Fruit fly (Drosophila melanogaster): Measurements from ENCODE around the gene CG13895.

Gene CG13895

DNA sequence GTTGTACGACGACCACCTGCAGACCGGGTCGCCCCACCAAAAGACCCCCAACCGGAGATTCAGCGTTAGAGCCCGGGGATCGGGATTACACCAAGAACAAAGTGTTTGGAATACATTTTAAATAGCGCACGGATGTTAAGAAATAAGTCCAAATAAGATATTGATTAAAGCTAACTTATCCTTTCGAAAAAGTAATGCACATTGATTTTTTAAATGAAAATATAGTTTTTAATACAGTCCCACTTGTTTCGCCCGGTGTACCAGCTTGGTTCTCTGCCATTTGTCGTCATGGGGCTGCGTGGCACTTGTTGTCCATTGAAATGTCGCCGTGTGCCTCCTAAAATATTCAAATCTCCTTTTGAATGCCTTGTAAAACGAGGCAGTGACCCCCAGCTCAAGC is 13.0 kb upstream of the CG13895 start (continued):
- TF ChIP-seq prd (optimal IDR thresholded peaks at IDR 0.05) (no peak), prd (GFP tag; IDR thresholded peaks at IDR 0.05) (peak; percentile 33; the same call in 1 of the 3 replicates), CG2712 (tag; optimal IDR thresholded peaks at IDR 0.05) (peak; percentile 55), CG2678 (tag; optimal IDR thresholded peaks at IDR 0.05) (peak; percentile 26), Chrac-16 (GFP tag; optimal IDR thresholded peaks at IDR 0.05) (peak; percentile 6), Drgx (GFP tag; IDR thresholded peaks at IDR 0.05) (peak; percentile 80), chn (GFP tag; optimal IDR thresholded peaks at IDR 0.05) (no peak), fd96Cb (tag; optimal IDR thresholded peaks at IDR 0.05) (peak; percentile 26), CG13775 (GFP tag; optimal IDR thresholded peaks at IDR 0.05) (peak; percentile 13), bigmax (GFP tag; optimal IDR thresholded peaks at IDR 0.05) (no peak), slp2 (GFP tag; optimal IDR thresholded peaks at IDR 0.05) (peak; percentile 19), gsb-n (tag; optimal IDR thresholded peaks at IDR 0.05) (peak; percentile 44), Camta (GFP tag; optimal IDR thresholded peaks at IDR 0.05) (peak; percentile 45), CG33213 (GFP tag; optimal IDR thresholded peaks at IDR 0.05) (no peak), CG17385 (GFP tag; optimal IDR thresholded peaks at IDR 0.05) (peak; percentile 4), CG7556 (GFP tag; optimal IDR thresholded peaks at IDR 0.05) (peak; percentile 51), CG14710 (tag; optimal IDR thresholded peaks at IDR 0.05) (peak; percentile 29), gt (GFP tag; IDR thresholded peaks at IDR 0.05) (no peak), CG30403 (GFP tag; optimal IDR thresholded peaks at IDR 0.05) (peak; percentile 6), CG8924 (tag; optimal IDR thresholded peaks at IDR 0.05) (no peak), twi (tag; optimal IDR thresholded peaks at IDR 0.05) (no peak), nmo (GFP tag; optimal IDR thresholded peaks at IDR 0.05) (peak; percentile 38), sob (GFP tag; IDR thresholded peaks at IDR 0.05) (no peak), H2.0 (GFP tag; IDR thresholded peaks at IDR 0.05) (no peak), chif (GFP tag; optimal IDR thresholded peaks at IDR 0.05) (peak in 1 of 2 experiments; percentile 35), Six4 (GFP tag; optimal IDR thresholded peaks at IDR 0.05) (peak; percentile 10), zfh1 (GFP tag; IDR thresholded peaks at IDR 0.05) (peak; percentile 49; the same call in 2 of the 3 replicates), Ptx1 (GFP tag; IDR thresholded peaks at IDR 0.05) (peak; percentile 31; the same call in 1 of the 2 replicates), dysf (GFP tag; IDR thresholded peaks at IDR 0.05) (peak; percentile 29; the same call in 1 of the 3 replicates), Trl (optimal IDR thresholded peaks at IDR 0.05) (no peak), Trl (GFP tag; optimal IDR thresholded peaks at IDR 0.05) (peak; percentile 4), CG8290 (GFP tag; optimal IDR thresholded peaks at IDR 0.05) (peak; percentile 6), CG8290 (tag; optimal IDR thresholded peaks at IDR 0.05) (no peak), vvl (GFP tag; IDR thresholded peaks at IDR 0.05) (peak; percentile 64), org-1 (GFP tag; optimal IDR thresholded peaks at IDR 0.05) (peak; percentile 35), CG8388 (GFP tag; optimal IDR thresholded peaks at IDR 0.05) (peak; percentile 67), pnt (GFP tag; optimal IDR thresholded peaks at IDR 0.05) (peak; percentile 37), CG9437 (GFP tag; optimal IDR thresholded peaks at IDR 0.05) (no peak), dmrt11E (tag; optimal IDR thresholded peaks at IDR 0.05) (peak; percentile 70), CG11093 (GFP tag; IDR thresholded peaks at IDR 0.05) (peak; percentile 32; the same call in 1 of the 3 replicates)

DNA sequence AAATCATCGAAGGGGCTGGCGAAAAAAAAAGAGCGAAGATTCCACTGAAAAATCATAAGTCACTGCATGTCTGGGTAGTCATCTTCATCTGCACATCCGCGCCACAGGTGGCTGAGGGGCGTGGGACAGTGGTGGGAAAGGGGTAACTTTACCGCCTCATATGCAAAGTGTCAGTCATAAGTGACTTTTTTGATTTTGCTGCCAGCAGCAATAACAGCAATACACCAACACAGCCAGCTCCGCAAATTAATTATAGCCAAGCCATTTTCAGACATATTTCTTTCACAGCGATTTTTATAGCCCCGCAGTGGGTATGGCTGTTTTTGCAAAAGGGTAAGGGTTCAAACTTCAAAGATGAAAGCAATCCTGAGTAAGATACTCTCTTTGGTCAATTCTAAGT is 10.4 kb upstream of the CG13895 start:
- peak; percentile 58 for TF ChIP-seq sens (GFP tag)
- no peak for TF ChIP-seq tio (GFP tag; optimal IDR thresholded peaks at IDR 0.05)
- TF ChIP-seq CG2199 (GFP tag; IDR thresholded peaks at IDR 0.05) = 0 out of 3 replicates have a peak, but pooled peaks have one; percentile 16

Data from whole organism, embryonic.